Worm (Caenorhabditis elegans): ENCODE results near the gene D2062.1.

DNA sequence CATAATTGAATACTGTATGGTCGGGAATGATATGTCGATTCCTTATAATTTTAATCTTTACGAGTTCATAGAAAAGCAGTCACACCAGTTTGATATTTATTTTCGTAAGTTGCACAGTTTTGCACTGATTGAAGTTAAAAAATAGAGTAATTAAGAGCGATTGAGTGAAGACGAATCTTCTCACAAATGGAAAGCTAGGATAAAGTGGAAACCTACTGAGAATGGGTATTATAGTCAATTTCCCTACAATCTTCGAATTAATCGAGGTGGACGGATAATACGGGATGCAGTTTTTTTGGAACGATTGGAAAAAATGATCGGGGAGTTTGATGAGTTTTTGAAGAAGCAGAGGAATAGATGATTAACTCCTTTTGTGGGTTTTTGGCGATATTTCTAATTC, 9.7 kb downstream of the D2062.1 start, which contains the start of gene F22E5.23:
- TF ChIP-seq him-1 (tag; optimal IDR thresholded peaks at IDR 0.05) (no peak), W03F9.2 (tag; optimal IDR thresholded peaks at IDR 0.05) (no peak)

All from whole organism, L4/young adult.